Fruit fly (Drosophila melanogaster): ENCODE measurements around the gene bnl.

The bnl gene

DNA sequence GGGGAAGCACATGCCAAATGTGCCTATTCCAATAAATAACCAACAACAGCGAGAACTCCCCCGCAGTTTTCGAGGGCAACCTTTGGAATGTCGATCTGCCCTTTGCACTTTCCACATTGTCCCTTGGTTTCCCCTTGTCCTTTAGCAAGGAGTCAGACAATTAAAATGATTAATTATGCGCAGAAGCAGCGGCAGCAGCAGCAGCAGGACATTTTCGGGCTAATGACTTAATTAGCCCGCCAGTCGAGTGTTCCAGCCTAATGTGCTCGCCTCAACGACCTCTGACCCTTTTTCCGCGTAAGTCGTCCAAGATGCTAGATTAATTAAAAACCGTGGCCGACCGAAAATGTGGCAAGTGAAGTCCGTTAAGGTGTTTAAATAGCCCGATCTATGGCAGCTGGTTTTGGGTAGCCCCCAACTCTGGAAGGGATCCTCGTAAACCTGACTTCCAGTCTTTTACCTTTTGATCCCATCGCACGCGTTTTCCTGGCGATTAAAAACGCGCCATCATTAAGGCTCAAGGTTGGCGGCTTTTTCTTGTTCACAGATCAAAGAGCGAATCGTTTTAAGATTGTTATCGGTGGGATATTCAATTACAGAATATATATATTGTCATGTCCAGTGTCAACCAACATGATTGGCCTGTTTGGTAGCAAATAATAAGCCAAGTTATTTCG lies 2.4 kb upstream of the bnl start:
- no peak for TF ChIP-seq toe (GFP tag; optimal IDR thresholded peaks at IDR 0.05)

DNA sequence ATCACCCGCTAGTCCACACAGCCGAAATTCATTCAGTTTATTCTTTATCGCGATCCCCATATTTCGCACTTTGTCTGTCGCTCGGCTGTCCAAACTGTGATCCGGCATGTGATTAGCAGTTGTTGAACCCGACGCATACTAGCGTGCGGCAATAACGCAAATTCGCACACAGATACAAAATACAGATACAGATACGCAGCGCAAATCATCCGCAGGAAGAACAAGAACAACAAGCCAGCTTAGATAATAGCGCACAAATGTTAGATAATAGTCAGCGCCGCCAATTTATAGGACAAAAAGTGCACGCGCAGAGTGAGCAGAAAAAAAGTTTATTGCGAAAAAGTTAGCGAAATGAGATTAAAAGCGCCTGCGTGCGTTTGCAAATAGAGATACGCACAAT lies 1.6 kb downstream of the bnl start:
- TF ChIP-seq Mnt (GFP tag; optimal IDR thresholded peaks at IDR 0.05), result no peak
- no peak for TF ChIP-seq Hr96 (GFP tag; optimal IDR thresholded peaks at IDR 0.05)
- TF ChIP-seq CG5204 (GFP tag; optimal IDR thresholded peaks at IDR 0.05), result no peak
- TF ChIP-seq CG7101 (tag; optimal IDR thresholded peaks at IDR 0.05), result no peak
- TF ChIP-seq kay (GFP tag; ENCODE audit: borderline replicate concordance), result no peak
- TF ChIP-seq CG11617 (GFP tag; optimal IDR thresholded peaks at IDR 0.05), result no peak
- TF ChIP-seq bab1 (GFP tag; optimal IDR thresholded peaks at IDR 0.05), result no peak
- no peak for TF ChIP-seq Clk (GFP tag; optimal IDR thresholded peaks at IDR 0.05)
- no peak for TF ChIP-seq cnc (optimal IDR thresholded peaks at IDR 0.05)

DNA sequence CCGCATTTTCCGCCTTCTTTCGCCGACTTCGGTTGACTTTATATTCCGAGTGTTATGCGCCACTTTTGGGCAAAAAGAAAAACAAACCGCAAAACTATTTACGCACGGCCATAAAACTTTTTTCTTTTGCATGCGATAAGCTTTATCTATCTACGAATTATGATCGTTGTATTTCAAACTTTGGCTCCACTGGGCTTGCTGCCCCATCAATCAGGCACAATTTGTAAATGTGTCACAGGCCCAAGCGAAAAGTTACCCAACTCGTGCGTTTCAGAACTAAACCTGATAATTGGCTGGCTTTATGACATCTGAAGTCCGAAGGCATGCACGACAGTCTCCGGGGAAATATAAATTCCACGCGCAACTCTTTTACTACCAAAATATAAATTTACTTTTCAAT lies 2.7 kb downstream of the bnl start:
- TF ChIP-seq CG14711 (tag; optimal IDR thresholded peaks at IDR 0.05) (no peak), ovo (GFP tag; optimal IDR thresholded peaks at IDR 0.05) (no peak), Crg-1 (GFP tag; optimal IDR thresholded peaks at IDR 0.05) (no peak), CG12768 (GFP tag; optimal IDR thresholded peaks at IDR 0.05) (no peak), Clk (GFP tag; optimal IDR thresholded peaks at IDR 0.05) (no peak), toe (GFP tag; optimal IDR thresholded peaks at IDR 0.05) (no peak), CG7045 (GFP tag; optimal IDR thresholded peaks at IDR 0.05) (no peak), CG11617 (GFP tag; optimal IDR thresholded peaks at IDR 0.05) (no peak), cnc (optimal IDR thresholded peaks at IDR 0.05) (no peak), kay (GFP tag; ENCODE audit: borderline replicate concordance) (no peak), pad (GFP tag; optimal IDR thresholded peaks at IDR 0.05) (no peak), tj (GFP tag; optimal IDR thresholded peaks at IDR 0.05) (no peak), bab1 (GFP tag; optimal IDR thresholded peaks at IDR 0.05) (no peak), CG33017 (tag; optimal IDR thresholded peaks at IDR 0.05) (no peak), cic (GFP tag; optimal IDR thresholded peaks at IDR 0.05) (no peak), Hr96 (GFP tag; optimal IDR thresholded peaks at IDR 0.05) (no peak), CG1620 (GFP tag; optimal IDR thresholded peaks at IDR 0.05) (no peak), CG7101 (tag; optimal IDR thresholded peaks at IDR 0.05) (no peak)

DNA sequence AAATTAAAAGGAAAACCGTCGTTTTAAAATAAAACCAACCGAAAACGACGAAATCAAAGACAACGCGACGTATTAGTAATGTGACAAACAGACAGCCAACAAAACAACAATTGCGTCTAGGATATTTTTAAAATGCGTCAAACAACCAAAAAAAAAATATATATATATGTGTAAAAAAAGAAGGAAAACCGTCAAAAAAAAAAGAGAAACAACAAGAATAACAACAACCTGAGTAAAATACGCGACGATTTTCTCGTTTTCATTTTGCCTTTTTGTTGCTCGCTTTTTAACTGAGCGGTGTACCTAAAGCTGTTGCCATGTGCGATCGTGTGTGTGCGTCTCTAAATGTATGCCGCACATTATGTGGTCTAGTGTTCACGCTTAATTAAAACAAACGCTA lies 3.1 kb downstream of the bnl start:
- TF ChIP-seq bab1 (GFP tag; optimal IDR thresholded peaks at IDR 0.05) (no peak), CG33017 (tag; optimal IDR thresholded peaks at IDR 0.05) (no peak), pad (GFP tag; optimal IDR thresholded peaks at IDR 0.05) (no peak), kay (GFP tag; ENCODE audit: borderline replicate concordance) (peak; percentile 11), Crg-1 (GFP tag; optimal IDR thresholded peaks at IDR 0.05) (no peak)

DNA sequence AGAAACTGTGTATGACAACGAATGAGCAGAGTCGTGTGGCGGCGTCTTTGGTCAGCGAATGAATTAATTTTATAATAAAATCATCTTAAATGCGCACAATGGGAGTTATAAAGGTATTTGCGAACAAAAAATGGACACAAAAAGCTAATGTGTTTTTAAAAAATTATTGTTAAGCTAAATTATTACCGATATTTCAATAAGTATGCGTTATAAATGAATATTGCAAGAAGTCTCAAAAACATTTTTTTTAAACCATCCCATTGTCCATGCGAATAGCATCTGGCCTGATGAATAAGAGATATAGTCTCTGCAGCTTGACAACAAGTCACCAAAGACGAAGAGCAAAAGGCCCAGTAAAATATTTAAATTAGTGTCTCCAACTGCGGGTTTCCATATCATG lies 5.6 kb downstream of the bnl start:
- TF ChIP-seq CG1620 (GFP tag; optimal IDR thresholded peaks at IDR 0.05) (no peak), CG33017 (tag; optimal IDR thresholded peaks at IDR 0.05) (no peak), Clk (GFP tag; optimal IDR thresholded peaks at IDR 0.05) (no peak), CG7045 (GFP tag; optimal IDR thresholded peaks at IDR 0.05) (no peak), Crg-1 (GFP tag; optimal IDR thresholded peaks at IDR 0.05) (no peak), kay (GFP tag; ENCODE audit: borderline replicate concordance) (no peak), Mnt (GFP tag; optimal IDR thresholded peaks at IDR 0.05) (no peak)

DNA sequence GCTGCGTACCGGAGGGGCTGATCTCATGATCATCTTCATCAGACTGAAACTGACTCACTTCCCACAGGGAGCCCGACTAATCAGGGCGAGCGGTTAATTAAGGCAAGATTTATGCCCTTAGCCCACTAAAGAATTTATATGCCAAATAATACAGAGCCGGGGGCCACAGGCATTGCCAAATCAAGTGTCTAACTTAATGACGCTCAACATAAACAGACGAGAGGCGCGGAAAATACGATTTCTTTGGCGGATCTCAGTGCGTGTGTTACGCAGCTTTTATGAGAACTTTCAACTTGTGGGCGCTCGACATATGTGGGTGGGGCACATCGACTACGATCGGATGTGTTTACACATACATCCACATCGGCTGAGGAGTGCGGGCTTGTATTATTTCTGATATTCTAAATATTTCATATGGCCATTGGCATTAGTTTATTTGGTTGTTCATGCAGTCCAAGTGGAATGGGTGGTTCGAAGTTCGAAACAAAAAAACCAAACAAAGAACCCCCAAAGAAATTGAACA lies 9.8 kb downstream of the bnl start:
- TF ChIP-seq tj (GFP tag; optimal IDR thresholded peaks at IDR 0.05) (no peak), cnc (optimal IDR thresholded peaks at IDR 0.05) (no peak), kay (GFP tag; ENCODE audit: borderline replicate concordance) (no peak), toe (GFP tag; optimal IDR thresholded peaks at IDR 0.05) (no peak), ovo (GFP tag; optimal IDR thresholded peaks at IDR 0.05) (no peak), cic (GFP tag; optimal IDR thresholded peaks at IDR 0.05) (no peak), CG7101 (tag; optimal IDR thresholded peaks at IDR 0.05) (no peak), pad (GFP tag; optimal IDR thresholded peaks at IDR 0.05) (no peak), Mnt (GFP tag; optimal IDR thresholded peaks at IDR 0.05) (no peak), Clk (GFP tag; optimal IDR thresholded peaks at IDR 0.05) (no peak), CG14711 (tag; optimal IDR thresholded peaks at IDR 0.05) (no peak), CG7045 (GFP tag; optimal IDR thresholded peaks at IDR 0.05) (no peak)

DNA sequence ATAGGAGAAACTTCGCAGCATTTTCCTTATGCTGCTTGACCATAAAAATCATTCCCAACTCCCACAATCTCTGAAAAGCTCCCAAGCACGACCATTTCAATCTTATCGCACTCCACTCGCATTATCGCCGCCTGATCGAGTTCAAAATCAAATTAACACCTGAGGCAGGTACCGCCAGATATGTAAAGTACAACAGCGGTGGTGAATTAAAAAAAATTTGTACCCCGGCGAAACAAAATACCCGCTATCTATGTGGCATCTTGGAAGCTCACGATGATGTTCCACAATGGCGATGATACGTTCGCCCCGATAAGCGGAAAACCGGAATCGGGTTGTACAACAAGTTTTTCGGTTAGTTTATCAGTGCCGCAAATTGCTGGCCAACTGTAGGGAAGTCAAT lies 10.3 kb downstream of the bnl start:
- TF ChIP-seq ovo (GFP tag; optimal IDR thresholded peaks at IDR 0.05) (no peak), CG12768 (GFP tag; optimal IDR thresholded peaks at IDR 0.05) (no peak), kay (GFP tag; ENCODE audit: borderline replicate concordance) (no peak), cic (GFP tag; optimal IDR thresholded peaks at IDR 0.05) (no peak), Hr96 (GFP tag; optimal IDR thresholded peaks at IDR 0.05) (no peak), CG7045 (GFP tag; optimal IDR thresholded peaks at IDR 0.05) (no peak), CG14711 (tag; optimal IDR thresholded peaks at IDR 0.05) (no peak), Clk (GFP tag; optimal IDR thresholded peaks at IDR 0.05) (no peak), bab1 (GFP tag; optimal IDR thresholded peaks at IDR 0.05) (no peak), Mnt (GFP tag; optimal IDR thresholded peaks at IDR 0.05) (no peak), CG7101 (tag; optimal IDR thresholded peaks at IDR 0.05) (no peak), Crg-1 (GFP tag; optimal IDR thresholded peaks at IDR 0.05) (no peak), toe (GFP tag; optimal IDR thresholded peaks at IDR 0.05) (no peak), CG1620 (GFP tag; optimal IDR thresholded peaks at IDR 0.05) (no peak), tj (GFP tag; optimal IDR thresholded peaks at IDR 0.05) (no peak), pad (GFP tag; optimal IDR thresholded peaks at IDR 0.05) (no peak), cnc (optimal IDR thresholded peaks at IDR 0.05) (no peak)

Data from whole organism, adult.